Fruit fly (Drosophila melanogaster) whole organism: ENCODE measurements around the gene ND-B14.5A.

Source experiments
- CG8478 ChIP-seq: fragments of >200 bp; optimal IDR thresholded peaks from 2 replicates; lab custom pipeline; 2018; ENCODE audit warnings: inconsistent platforms
- Dll ChIP-seq: fragments of >200 bp; optimal IDR thresholded peaks from 2 replicates; lab custom pipeline; 2017
- EcR ChIP-seq, 2 experiments: fragments of >200 bp; optimal IDR thresholded peaks; 2 replicates each; lab custom pipeline; 2017; ENCODE audit warnings: missing biosample characterization in 2 of 2, missing genetic modification characterization in 2 of 2, missing genetic modification reagents in 2 of 2
- pan ChIP-seq: fragments of >200 bp; optimal IDR thresholded peaks from 2 replicates; lab custom pipeline; 2017
- psq ChIP-seq: fragments of >200 bp; optimal IDR thresholded peaks from 2 replicates; lab custom pipeline; 2017
- usp ChIP-seq: fragments of >200 bp; optimal IDR thresholded peaks from 2 replicates; lab custom pipeline; 2017; ENCODE audit warnings: missing biosample characterization, missing genetic modification characterization, mixed read lengths

Gene ND-B14.5A

DNA sequence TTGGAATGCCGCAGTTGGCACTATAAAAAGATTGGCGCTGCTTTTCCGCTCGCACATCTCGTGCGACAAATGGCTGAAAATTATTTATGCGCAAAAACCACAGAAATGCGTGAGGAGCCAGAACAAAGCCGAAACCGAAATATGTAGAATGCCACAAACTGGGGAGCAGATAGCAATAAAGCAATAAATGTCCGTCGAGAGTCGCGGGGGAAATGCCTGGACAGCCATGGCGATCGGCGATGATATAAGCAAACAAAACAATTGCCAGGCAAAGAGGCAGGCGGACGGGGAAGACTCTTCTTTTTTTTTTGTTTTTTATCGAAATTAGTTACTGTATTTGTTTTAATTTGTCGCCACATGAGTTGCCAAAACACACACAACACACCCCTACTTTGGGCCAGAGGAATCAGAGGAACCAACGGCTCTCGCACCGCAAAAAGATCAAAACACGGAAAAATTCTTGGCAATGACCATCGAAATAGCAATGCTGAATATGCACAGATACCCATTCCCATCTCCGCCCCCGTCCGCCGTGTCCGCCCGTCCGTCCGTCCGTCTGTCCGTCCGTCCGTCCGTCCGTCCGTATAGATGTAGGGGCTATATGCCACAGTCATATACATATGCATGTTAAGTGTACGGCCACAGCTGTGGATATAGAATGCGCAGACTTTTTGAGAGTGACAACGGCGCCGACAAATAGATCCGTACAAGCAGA, 3.7 kb upstream of the ND-B14.5A start:
- no peak for TF ChIP-seq usp (GFP tag; lab: Kevin White, UChicago)

DNA sequence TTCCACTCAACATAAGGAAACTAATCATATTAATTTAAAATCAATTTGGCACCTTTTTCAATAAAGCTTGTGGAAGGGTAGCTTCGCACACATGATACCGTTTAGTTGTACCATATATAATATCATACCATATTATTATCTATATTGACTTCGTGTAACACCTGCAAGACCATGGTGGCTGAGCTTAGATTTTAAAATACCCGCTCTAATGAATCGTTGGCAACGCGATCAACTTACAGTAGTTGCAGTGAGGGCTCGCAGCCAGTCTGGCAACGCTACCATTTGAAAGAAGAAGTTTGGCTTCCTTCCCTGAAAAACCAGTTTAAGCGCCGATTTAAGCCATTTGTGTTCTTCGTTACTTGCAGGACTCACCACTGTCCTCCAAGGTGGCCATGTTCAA, 1.9 kb upstream of the ND-B14.5A start:
- no peak for TF ChIP-seq Dll (lab: Kevin White, UChicago)
- TF ChIP-seq pan (lab: Kevin White, UChicago): no peak
- no peak for TF ChIP-seq EcR (GFP tag; optimal IDR thresholded peaks at IDR 0.05; lab: Kevin White, UChicago)
- no peak for TF ChIP-seq CG8478
- TF ChIP-seq usp (GFP tag; lab: Kevin White, UChicago): no peak
- TF ChIP-seq psq: no peak

DNA sequence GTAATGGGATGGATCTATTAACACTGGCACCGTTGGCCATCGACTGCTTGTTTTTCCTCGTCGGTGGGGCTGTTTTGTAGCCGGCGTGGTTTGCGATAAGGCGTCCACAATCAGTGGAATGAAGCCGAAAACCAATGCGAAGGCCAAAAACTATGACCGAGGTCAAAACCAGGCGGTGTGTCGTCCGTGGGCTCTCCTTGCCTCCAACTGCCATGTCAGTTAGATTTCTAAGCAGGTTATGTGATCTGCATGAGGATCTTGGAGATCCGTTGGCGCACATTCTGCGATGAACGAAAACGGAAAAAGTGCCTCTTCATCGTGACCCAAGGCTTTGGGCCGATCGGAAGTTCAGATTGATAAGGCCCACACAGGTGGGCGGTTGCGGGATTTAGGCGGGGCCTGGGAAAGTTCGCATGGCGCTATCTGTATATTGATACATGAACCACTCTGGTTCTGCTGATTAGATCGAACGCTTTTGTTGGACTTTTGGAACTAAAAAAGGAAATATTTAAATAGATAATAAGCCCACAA, 3.0 kb downstream of the ND-B14.5A start, which contains the start of gene Cyp4d14:
Gene Cyp4d14, minus strand, starts transcription at position 51 of the 531 bp plus-strand sequence.
- TF ChIP-seq pan (lab: Kevin White, UChicago): no peak
- no peak for TF ChIP-seq psq
- TF ChIP-seq EcR (GFP tag; optimal IDR thresholded peaks at IDR 0.05; lab: Kevin White, UChicago): no peak
- no peak for TF ChIP-seq CG8478
- no peak for TF ChIP-seq Dll (lab: Kevin White, UChicago)

DNA sequence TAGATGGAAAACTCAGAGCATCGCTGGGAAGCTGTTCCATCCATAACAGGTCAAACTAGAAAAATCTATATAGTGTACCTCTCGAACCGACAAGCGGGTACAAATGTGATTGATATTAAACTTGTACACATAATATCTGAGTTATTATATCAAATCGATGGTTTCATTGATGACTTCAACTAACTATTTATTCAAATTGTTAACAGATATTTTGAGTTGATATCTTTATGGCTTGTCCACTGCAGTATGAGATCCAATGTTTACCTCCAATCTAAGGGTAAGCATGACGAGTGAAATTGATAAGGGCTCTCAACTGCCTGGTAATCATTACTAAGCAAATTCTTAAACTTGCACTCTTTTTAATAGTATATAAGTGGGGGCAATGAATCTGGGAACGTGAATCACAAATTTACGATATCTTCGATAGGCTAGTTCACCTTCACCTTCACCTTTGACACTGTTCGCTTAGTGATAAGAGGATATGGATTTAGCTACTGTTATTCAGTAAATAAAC, 3.7 kb downstream of the ND-B14.5A start, which contains the start of gene Cyp4d2:
Gene Cyp4d2, plus strand, starts transcription at position 51 of the 514 bp plus-strand sequence.
- TF ChIP-seq EcR (GFP tag; optimal IDR thresholded peaks at IDR 0.05; lab: Kevin White, UChicago) (no peak), CG8478 (no peak), Dll (lab: Kevin White, UChicago) (no peak), pan (lab: Kevin White, UChicago) (no peak), psq (no peak), usp (GFP tag; lab: Kevin White, UChicago) (no peak)

DNA sequence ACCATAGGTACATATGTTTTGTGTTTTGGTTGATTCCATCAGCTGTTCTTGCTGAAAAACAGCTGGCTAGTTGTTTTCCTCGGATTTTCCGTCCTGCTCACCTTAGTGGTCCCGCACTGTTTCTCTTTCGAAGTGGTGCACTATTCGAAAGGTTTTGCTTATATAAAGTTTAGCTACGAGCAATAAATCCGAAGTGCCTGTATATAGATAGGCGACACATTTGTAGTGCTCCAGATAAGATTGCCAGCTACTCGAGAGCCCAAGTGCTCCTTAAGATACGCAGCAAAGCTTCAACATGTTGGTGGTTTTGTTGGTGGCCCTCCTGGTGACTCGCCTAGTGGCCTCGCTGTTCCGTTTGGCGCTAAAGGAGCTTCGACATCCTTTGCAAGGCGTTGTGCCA, 6.5 kb downstream of the ND-B14.5A start, which contains the start of gene Cyp4ae1:
Gene Cyp4ae1, plus strand, starts transcription at position 206 of the 400 bp plus-strand sequence.
- TF ChIP-seq Dll (lab: Kevin White, UChicago): no peak
- TF ChIP-seq EcR (GFP tag; optimal IDR thresholded peaks at IDR 0.05; lab: Kevin White, UChicago): no peak
- no peak for TF ChIP-seq pan (lab: Kevin White, UChicago)
- no peak for TF ChIP-seq CG8478
- TF ChIP-seq psq: no peak
- TF ChIP-seq usp (GFP tag; lab: Kevin White, UChicago): no peak

DNA sequence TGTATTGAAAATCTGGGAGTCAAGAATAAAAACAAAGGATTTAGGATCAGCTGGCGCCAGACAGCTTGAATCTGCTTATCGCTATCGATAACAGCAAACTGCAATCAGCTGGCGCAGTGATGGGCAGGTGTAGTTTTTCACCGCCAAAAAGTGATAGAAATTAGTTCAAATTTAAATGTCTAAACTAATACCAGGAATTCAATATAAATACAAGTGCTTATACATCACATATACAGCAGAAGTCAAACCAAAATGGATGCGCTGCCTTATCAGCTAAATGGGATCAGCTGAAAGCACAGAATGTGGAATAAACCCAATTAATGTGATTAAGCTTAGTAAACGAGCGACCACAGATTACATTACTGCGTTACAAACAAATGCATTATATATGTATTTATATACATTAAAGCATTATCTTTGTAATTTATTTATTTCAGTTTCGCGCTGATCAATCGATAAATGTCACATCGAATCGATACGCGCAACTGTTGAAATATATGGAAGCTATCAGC, 8.5 kb downstream of the ND-B14.5A start, which contains the start of gene pn:
Gene pn, plus strand, starts transcription at position 462 of the 512 bp plus-strand sequence.
- TF ChIP-seq Dll (lab: Kevin White, UChicago): no peak
- TF ChIP-seq pan (lab: Kevin White, UChicago): no peak
- TF ChIP-seq usp (GFP tag; lab: Kevin White, UChicago): no peak
- no peak for TF ChIP-seq EcR (GFP tag; optimal IDR thresholded peaks at IDR 0.05; lab: Kevin White, UChicago)
- TF ChIP-seq CG8478: no peak
- no peak for TF ChIP-seq psq

DNA sequence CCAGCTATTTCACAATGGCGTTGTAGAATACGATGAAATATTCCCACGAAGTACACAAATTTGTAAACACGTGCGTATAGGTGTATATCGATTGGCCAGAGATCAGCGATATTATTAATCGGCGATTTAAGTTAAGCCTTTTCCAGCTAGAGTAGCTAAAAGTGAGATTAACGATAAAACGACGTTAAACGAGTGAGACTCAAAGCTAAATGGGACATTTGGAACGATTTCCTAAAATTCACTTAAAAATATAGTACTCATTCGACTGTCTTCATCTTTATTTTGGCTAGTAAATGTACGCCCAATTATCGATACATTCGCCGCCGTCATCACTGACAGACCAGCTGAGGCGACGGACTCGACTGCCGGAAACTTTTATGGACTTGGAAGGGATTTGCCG, 12.2 kb downstream of the ND-B14.5A start, which contains the start of the genes Nmd3 and CG17776:
Gene Nmd3, minus strand, starts transcription at position 106 of the 400 bp plus-strand sequence.
Gene CG17776, plus strand, starts transcription at position 163 of the 400 bp plus-strand sequence.
- TF ChIP-seq pan (lab: Kevin White, UChicago): no peak
- no peak for TF ChIP-seq psq
- no peak for TF ChIP-seq usp (GFP tag; lab: Kevin White, UChicago)
- TF ChIP-seq CG8478: no peak
- TF ChIP-seq EcR (GFP tag; optimal IDR thresholded peaks at IDR 0.05; lab: Kevin White, UChicago): no peak

DNA sequence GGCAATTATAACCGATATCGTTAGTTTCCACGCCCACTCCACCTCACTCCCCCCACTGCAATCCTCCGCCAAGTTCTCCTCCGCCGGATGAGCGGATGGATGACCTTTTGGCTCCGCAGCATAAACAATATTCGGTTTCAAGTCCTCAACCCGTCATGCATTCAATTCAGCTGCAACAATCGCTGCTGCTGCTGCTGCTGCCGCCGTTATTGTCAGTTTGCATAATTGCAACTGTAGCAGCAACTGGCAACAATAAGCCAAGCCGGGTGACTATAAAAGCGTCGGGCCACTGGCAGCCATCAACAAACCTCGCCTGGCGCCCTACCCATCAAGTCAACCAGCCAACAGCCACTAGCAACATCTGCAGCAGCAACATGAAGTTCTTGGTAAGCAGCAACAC, 14.2 kb downstream of the ND-B14.5A start, which contains the start of gene CG17777:
Gene CG17777, plus strand, starts transcription at position 301 of the 400 bp plus-strand sequence.
- no peak for TF ChIP-seq Dll (lab: Kevin White, UChicago)
- TF ChIP-seq usp (GFP tag; lab: Kevin White, UChicago): no peak
- no peak for TF ChIP-seq CG8478
- no peak for TF ChIP-seq EcR (GFP tag; optimal IDR thresholded peaks at IDR 0.05; lab: Kevin White, UChicago)
- no peak for TF ChIP-seq pan (lab: Kevin White, UChicago)
- TF ChIP-seq psq: no peak

DNA sequence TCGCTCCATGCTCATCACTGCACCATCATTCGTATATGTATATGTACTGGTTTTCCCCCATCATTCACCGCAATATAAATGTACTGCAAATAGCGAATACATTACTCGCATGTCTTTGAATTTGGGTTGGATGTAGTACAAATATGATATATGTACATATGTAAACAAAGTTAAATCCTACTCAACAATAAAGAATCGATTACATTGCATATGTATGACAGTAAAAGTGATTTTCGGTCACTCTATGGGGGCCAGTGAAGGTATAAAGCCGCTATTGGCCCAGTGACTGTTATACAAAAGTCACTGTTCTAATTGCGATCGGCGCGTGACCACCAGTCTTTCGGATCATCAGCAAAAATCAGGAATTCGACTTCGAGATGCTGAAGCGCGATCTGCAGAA, 15.2 kb downstream of the ND-B14.5A start, which contains the start of gene CG3457:
Gene CG3457, plus strand, starts transcription at position 301 of the 400 bp plus-strand sequence.
- TF ChIP-seq EcR (GFP tag; optimal IDR thresholded peaks at IDR 0.05; lab: Kevin White, UChicago) (no peak), pan (lab: Kevin White, UChicago) (no peak), psq (no peak), CG8478 (no peak), usp (GFP tag; lab: Kevin White, UChicago) (no peak), Dll (lab: Kevin White, UChicago) (no peak)

DNA sequence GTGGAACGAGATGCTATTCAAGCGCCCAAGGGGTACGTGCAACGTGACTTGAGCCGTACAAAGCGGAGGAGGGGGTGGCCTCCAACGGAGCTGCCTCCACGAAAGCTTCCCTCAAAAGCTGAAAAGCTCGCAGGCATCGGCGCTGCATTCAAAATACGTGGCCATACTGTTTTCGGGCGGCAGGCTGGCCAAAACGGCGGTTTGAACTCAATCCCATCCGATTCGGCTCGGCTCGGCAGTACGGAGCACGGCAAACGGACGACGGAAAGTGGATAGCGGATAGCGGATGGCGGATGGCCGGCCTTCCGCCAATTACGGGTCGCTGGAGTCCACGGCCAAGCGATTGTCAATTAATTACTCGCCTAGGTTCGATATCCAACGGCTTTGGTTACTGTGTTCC, 16.6 kb downstream of the ND-B14.5A start, which contains the start of gene Mct1:
Gene Mct1, plus strand, starts transcription at position 301 of the 400 bp plus-strand sequence.
- TF ChIP-seq EcR (GFP tag; optimal IDR thresholded peaks at IDR 0.05; lab: Kevin White, UChicago): no peak
- TF ChIP-seq pan (lab: Kevin White, UChicago): no peak
- no peak for TF ChIP-seq CG8478
- TF ChIP-seq usp (GFP tag; lab: Kevin White, UChicago): no peak
- TF ChIP-seq psq: no peak
- no peak for TF ChIP-seq Dll (lab: Kevin White, UChicago)

DNA sequence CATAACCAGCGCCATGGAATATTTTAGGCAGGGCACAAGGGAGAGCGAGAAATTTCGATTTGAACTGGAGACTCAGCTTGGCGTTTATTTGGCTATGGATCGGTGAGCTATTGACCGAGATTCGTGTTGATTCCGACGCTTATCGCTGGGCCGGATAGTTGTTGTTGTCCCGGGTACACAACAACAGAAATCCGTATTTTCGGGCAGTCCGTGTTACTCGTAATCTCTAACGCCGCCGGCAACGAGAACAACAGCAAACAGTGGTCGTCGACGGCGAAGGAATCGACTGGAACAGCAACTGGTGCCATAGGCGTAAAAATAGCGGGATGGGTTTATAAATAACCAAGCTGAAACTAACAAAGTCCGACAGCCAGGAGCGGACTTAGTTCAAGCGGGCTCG, 19.6 kb downstream of the ND-B14.5A start:
- no peak for TF ChIP-seq EcR (GFP tag; optimal IDR thresholded peaks at IDR 0.05; lab: Kevin White, UChicago)
- TF ChIP-seq usp (GFP tag; lab: Kevin White, UChicago): no peak
- TF ChIP-seq pan (lab: Kevin White, UChicago): no peak
- TF ChIP-seq psq: no peak
- no peak for TF ChIP-seq Dll (lab: Kevin White, UChicago)
- no peak for TF ChIP-seq CG8478
